Worm (Caenorhabditis elegans): ENCODE data around the gene ctf-4.

The ctf-4 gene

ce11 chrV:10965501-10965900, at the start of gene ctf-4, which contains the start of gene eef-1G:
Gene ctf-4, minus strand, starts transcription at chrV:10965539.
Gene eef-1G, plus strand, starts transcription at chrV:10965719.
- TF ChIP-seq ceh-34 (tag; optimal IDR thresholded peaks at IDR 0.05) (peak; percentile 69), unc-55 (GFP tag; optimal IDR thresholded peaks at IDR 0.05) (peak; percentile 85), hlh-30 (tag; optimal IDR thresholded peaks at IDR 0.05; ENCODE audit: insufficient read depth) (peak; percentile 18), ets-4 (tag; optimal IDR thresholded peaks at IDR 0.05) (peak; percentile 29), gmeb-2 (tag; optimal IDR thresholded peaks at IDR 0.05) (no peak), ref-2 (tag; optimal IDR thresholded peaks at IDR 0.05) (peak; percentile 72), npax-4 (tag; optimal IDR thresholded peaks at IDR 0.05) (no peak), F13H6.1 (tag; optimal IDR thresholded peaks at IDR 0.05) (no peak), nfya-1 (tag; optimal IDR thresholded peaks at IDR 0.05) (peak; percentile 88), unc-42 (tag; optimal IDR thresholded peaks at IDR 0.05) (peak; percentile 52), pqm-1 (tag; optimal IDR thresholded peaks at IDR 0.05) (peak; percentile 62), pag-3 (tag; optimal IDR thresholded peaks at IDR 0.05; ENCODE audit: borderline replicate concordance) (no peak), K09A11.1 (tag; optimal IDR thresholded peaks at IDR 0.05; ENCODE audit: insufficient read depth) (no peak), rnt-1 (tag; optimal IDR thresholded peaks at IDR 0.05) (peak; percentile 90), ceh-2 (tag; optimal IDR thresholded peaks at IDR 0.05) (peak; percentile 18), hlh-8 (tag; optimal IDR thresholded peaks at IDR 0.05) (peak; percentile 28), syd-9 (tag; optimal IDR thresholded peaks at IDR 0.05) (peak; percentile 25), tbx-2 (tag; optimal IDR thresholded peaks at IDR 0.05) (peak; percentile 72), pha-2 (tag; optimal IDR thresholded peaks at IDR 0.05) (no peak), ceh-31 (tag; optimal IDR thresholded peaks at IDR 0.05) (peak; percentile 64), mec-3 (tag; optimal IDR thresholded peaks at IDR 0.05; ENCODE audit: borderline replicate concordance) (no peak), sox-4 (tag; optimal IDR thresholded peaks at IDR 0.05) (no peak), pat-9 (tag; optimal IDR thresholded peaks at IDR 0.05) (peak; percentile 41), ceh-6 (GFP tag; optimal IDR thresholded peaks at IDR 0.05) (no peak), ceh-24 (tag; optimal IDR thresholded peaks at IDR 0.05) (peak; percentile 18), pros-1 (tag; optimal IDR thresholded peaks at IDR 0.05) (peak; percentile 5), dve-1 (tag; optimal IDR thresholded peaks at IDR 0.05) (peak; percentile 85), ceh-14 (tag; optimal IDR thresholded peaks at IDR 0.05) (peak; percentile 30), hlh-6 (tag; optimal IDR thresholded peaks at IDR 0.05) (no peak), ceh-18 (tag; optimal IDR thresholded peaks at IDR 0.05) (peak; percentile 62), nhr-11 (tag; optimal IDR thresholded peaks at IDR 0.05) (no peak)

ce11 chrV:11014758-11015157, 49.4 kb upstream of the ctf-4 start:
- TF ChIP-seq nhr-11 (tag; optimal IDR thresholded peaks at IDR 0.05): no peak

- TF ChIP-seq Y22D7AL.16 (tag; optimal IDR thresholded peaks at IDR 0.05) (no peak), hlh-13 (GFP tag; optimal IDR thresholded peaks at IDR 0.05) (no peak), K09A11.1 (tag; optimal IDR thresholded peaks at IDR 0.05; ENCODE audit: insufficient read depth) (no peak), F13H6.1 (tag; optimal IDR thresholded peaks at IDR 0.05) (no peak), nhr-232 (tag; optimal IDR thresholded peaks at IDR 0.05) (no peak), pax-1 (tag; optimal IDR thresholded peaks at IDR 0.05) (no peak), T23F11.4 (GFP tag; optimal IDR thresholded peaks at IDR 0.05) (no peak), hlh-15 (tag; optimal IDR thresholded peaks at IDR 0.05) (no peak), rnt-1 (tag; optimal IDR thresholded peaks at IDR 0.05) (no peak), gmeb-2 (tag; optimal IDR thresholded peaks at IDR 0.05) (no peak), tbx-2 (tag; optimal IDR thresholded peaks at IDR 0.05) (no peak), unc-86 (tag; optimal IDR thresholded peaks at IDR 0.05) (no peak), fkh-6 (tag; optimal IDR thresholded peaks at IDR 0.05) (no peak), C38D4.7 (GFP tag; optimal IDR thresholded peaks at IDR 0.05) (no peak), pros-1 (tag; optimal IDR thresholded peaks at IDR 0.05) (no peak), ceh-18 (tag; optimal IDR thresholded peaks at IDR 0.05) (no peak), pag-3 (tag; optimal IDR thresholded peaks at IDR 0.05; ENCODE audit: borderline replicate concordance) (no peak), hlh-30 (tag; optimal IDR thresholded peaks at IDR 0.05; ENCODE audit: insufficient read depth) (no peak)
These were observed 47.8 kb upstream of the ctf-4 start for ce11 chrV:11013179-11013578.
